Worm (Caenorhabditis elegans) whole organism, L1 larva: ENCODE measurements around the gene mac-1.

Experiments used
- ceh-82 ChIP-seq, 3 experiments: fragments of 150-350 bp in 1 of 3; sonication (generic microtip) in 2 of 3; optimal IDR thresholded peaks; 2 replicates each; lab custom pipeline; 2014 to 2017; ENCODE audit warnings: missing biosample characterization in 3 of 3, missing genetic modification characterization in 3 of 3
- efl-1 ChIP-seq, 4 experiments: fragments of 150-350 bp; optimal IDR thresholded peaks in 3 of 4; peaks in 1 of 4; 1 replicate in 1 of 4; 2 replicates in 3 of 4; lab custom pipeline; 2014; ENCODE audit warnings: missing biosample characterization in 2 of 4, missing genetic modification characterization in 2 of 4, missing genetic modification reagents in 2 of 4
- fkh-4 ChIP-seq: sonication (generic microtip); optimal IDR thresholded peaks from 2 replicates; lab custom pipeline; 2016; ENCODE audit warnings: missing compliant biosample characterization, missing genetic modification characterization, borderline replicate concordance
- hlh-17 ChIP-seq: fragments of 200-800 bp; sonication (Bioruptor generic); optimal IDR thresholded peaks from 2 replicates; lab custom pipeline; 2018; ENCODE audit warnings: missing genetic modification characterization, mild to moderate bottlenecking, missing compliant biosample characterization, moderate library complexity, borderline replicate concordance
- hpl-2 ChIP-seq: fragments of 150-350 bp; optimal IDR thresholded peaks from 2 replicates; lab custom pipeline; 2014; ENCODE audit warnings: missing biosample characterization, missing genetic modification reagents, missing genetic modification characterization
- nhr-11 ChIP-seq: fragments of 150-350 bp; optimal IDR thresholded peaks from 2 replicates; lab custom pipeline; 2014; ENCODE audit warnings: missing biosample characterization, missing genetic modification characterization
- nhr-19 ChIP-seq: fragments of 200-800 bp; sonication (Bioruptor generic); conservative IDR thresholded peaks from 2 replicates; pipeline ENCODE4 v1.3.6; 2022; ENCODE audit warnings: missing genetic modification characterization, missing compliant biosample characterization
- nhr-237 ChIP-seq: fragments of 150-350 bp; optimal IDR thresholded peaks from 2 replicates; lab custom pipeline; 2014; ENCODE audit warnings: missing biosample characterization, missing genetic modification characterization
- nhr-90 ChIP-seq: sonication (generic microtip); optimal IDR thresholded peaks from 2 replicates; lab custom pipeline; 2016; ENCODE audit warnings: mild to moderate bottlenecking, missing genetic modification characterization, missing compliant biosample characterization; ENCODE audit not compliant: poor library complexity
- rnt-1 ChIP-seq: sonication (generic microtip); optimal IDR thresholded peaks from 2 replicates; lab custom pipeline; 2016; ENCODE audit warnings: mild to moderate bottlenecking, missing genetic modification characterization, moderate library complexity, missing compliant biosample characterization
- unc-98 ChIP-seq: fragments of 200-800 bp; sonication (Bioruptor generic); IDR thresholded peaks from 2 replicates; pipeline ENCODE4 v1.3.6; 2022; ENCODE audit warnings: missing genetic modification characterization, missing compliant biosample characterization

DNA sequence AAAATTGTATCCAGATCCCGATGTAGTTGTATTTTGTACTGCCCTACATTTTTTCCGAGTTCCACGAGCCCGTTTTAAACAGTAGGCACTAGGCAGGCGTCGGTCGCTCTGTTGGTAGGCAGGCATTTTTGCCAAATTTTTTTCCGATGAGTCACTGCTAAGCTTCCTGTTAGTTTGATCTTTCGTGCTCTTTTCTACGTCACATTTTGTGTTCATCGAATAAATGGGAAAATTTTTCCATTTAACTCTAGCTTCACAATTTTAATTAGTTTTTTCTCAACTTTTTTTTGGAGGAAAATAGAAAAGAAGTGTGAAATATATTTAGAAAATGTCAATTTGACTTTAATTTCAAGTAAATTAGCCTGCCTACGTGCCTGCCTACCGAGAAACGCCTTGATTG is 53.4 kb downstream of the mac-1 start:
- TF ChIP-seq ceh-82 (tag; optimal IDR thresholded peaks at IDR 0.05; lab: Kevin White, UChicago) (no peak), unc-98 (GFP tag; lab: Robert Waterston, UW) (no peak), nhr-11 (tag; lab: Kevin White, UChicago) (no peak), fkh-4 (tag; lab: Kevin White, UChicago) (no peak), rnt-1 (tag; lab: Kevin White, UChicago) (no peak), hpl-2 (GFP tag; lab: Kevin White, UChicago) (no peak), nhr-237 (no peak), efl-1 (optimal IDR thresholded peaks at IDR 0.05; lab: Kevin White, UChicago) (no peak), efl-1 (GFP tag; optimal IDR thresholded peaks at IDR 0.05 in 1 of 2; lab: Kevin White, UChicago) (no peak), nhr-90 (tag; lab: Kevin White, UChicago) (no peak), nhr-19 (no peak), hlh-17 (GFP tag; lab: Kevin White, UChicago) (no peak)
